Worm (Caenorhabditis elegans) whole organism, young adult: Measurements from ENCODE around the gene Y104H12D.2.

Experiments used
- B0261.1 ChIP-seq: sonication (generic microtip); optimal IDR thresholded peaks from 2 replicates; lab custom pipeline; 2016; ENCODE audit warnings: mild to moderate bottlenecking, missing genetic modification characterization, moderate library complexity, missing compliant biosample characterization
- B0336.3 ChIP-seq: fragments of 200-800 bp; sonication (Bioruptor generic); IDR thresholded peaks from 2 replicates; pipeline ENCODE4 v1.3.6; 2022; ENCODE audit warnings: missing genetic modification characterization, missing compliant biosample characterization
- F57A8.1 ChIP-seq: fragments of 200-800 bp; sonication (Bioruptor generic); optimal IDR thresholded peaks from 2 replicates; lab custom pipeline; 2018; ENCODE audit warnings: mild to moderate bottlenecking, missing genetic modification characterization, moderate library complexity, missing compliant biosample characterization
- K11D2.4 ChIP-seq: fragments of 200-800 bp; sonication (Bioruptor generic); IDR thresholded peaks from 2 replicates; pipeline ENCODE4 v1.3.6; 2022; ENCODE audit warnings: missing genetic modification reagents, missing genetic modification characterization, missing compliant biosample characterization
- K12H6.12 ChIP-seq: fragments of 200-800 bp; sonication (Bioruptor generic); optimal IDR thresholded peaks from 2 replicates; lab custom pipeline; 2018; ENCODE audit warnings: mild to moderate bottlenecking, missing genetic modification characterization, missing compliant biosample characterization
- attf-5 ChIP-seq: fragments of 200-800 bp; sonication (Bioruptor generic); optimal IDR thresholded peaks from 2 replicates; lab custom pipeline; 2018; ENCODE audit warnings: mild to moderate bottlenecking, missing genetic modification characterization, missing compliant biosample characterization
- cebp-1 ChIP-seq, 2 experiments: fragments of 200-800 bp in 1 of 2; sonication (Bioruptor generic) in 1 of 2; sonication (generic microtip) in 1 of 2; IDR thresholded peaks in 1 of 2; optimal IDR thresholded peaks in 1 of 2; 2 replicates each; pipeline versions ENCODE4 v1.3.6 to Lab custom; 2017 to 2022; ENCODE audit warnings: missing compliant biosample characterization in 2 of 2, missing genetic modification characterization in 2 of 2, mild to moderate bottlenecking in 1 of 2, missing genetic modification reagents in 1 of 2, moderate library complexity in 1 of 2
- ceh-100 ChIP-seq: fragments of 200-800 bp; sonication (Bioruptor generic); IDR thresholded peaks from 2 replicates; pipeline ENCODE4 v1.3.6; 2022; ENCODE audit warnings: missing genetic modification reagents, missing genetic modification characterization, missing compliant biosample characterization
- ceh-27 ChIP-seq: fragments of 200-800 bp; sonication (Bioruptor generic); optimal IDR thresholded peaks from 2 replicates; lab custom pipeline; 2018; ENCODE audit warnings: mild to moderate bottlenecking, missing genetic modification characterization, moderate library complexity, missing compliant biosample characterization
- ceh-58 ChIP-seq: fragments of 200-800 bp; sonication (Bioruptor generic); IDR thresholded peaks from 2 replicates; pipeline ENCODE4 v1.3.6; 2022; ENCODE audit warnings: missing genetic modification characterization, missing compliant biosample characterization
- dox-1 ChIP-seq: fragments of 200-800 bp; sonication (Bioruptor generic); IDR thresholded peaks from 2 replicates; pipeline ENCODE4 v1.3.6; 2022; ENCODE audit warnings: missing genetic modification reagents, missing genetic modification characterization, missing compliant biosample characterization
- efl-1 ChIP-seq: fragments of 150-350 bp; optimal IDR thresholded peaks from 2 replicates; lab custom pipeline; 2014; ENCODE audit warnings: missing biosample characterization, missing genetic modification reagents, missing genetic modification characterization
- egrh-3 ChIP-seq: fragments of 200-800 bp; sonication (Bioruptor generic); IDR thresholded peaks from 2 replicates; pipeline ENCODE4 v1.3.6; 2022; ENCODE audit warnings: missing genetic modification reagents, missing genetic modification characterization, missing compliant biosample characterization
- ekl-4 ChIP-seq: fragments of 200-800 bp; sonication (Bioruptor generic); IDR thresholded peaks from 2 replicates; pipeline ENCODE4 v1.3.6; 2022; ENCODE audit warnings: missing genetic modification reagents, missing genetic modification characterization, missing compliant biosample characterization
- ets-4 ChIP-seq: fragments of 200-800 bp; sonication (Bioruptor generic); optimal IDR thresholded peaks from 2 replicates; lab custom pipeline; 2018; ENCODE audit warnings: mild to moderate bottlenecking, missing genetic modification characterization, missing compliant biosample characterization
- gei-17 ChIP-seq: fragments of 200-800 bp; sonication (Bioruptor generic); optimal IDR thresholded peaks from 2 replicates; lab custom pipeline; 2018; ENCODE audit warnings: mild to moderate bottlenecking, missing genetic modification characterization, missing compliant biosample characterization
- hmg-1.2 ChIP-seq: fragments of 200-800 bp; sonication (Bioruptor generic); IDR thresholded peaks from 2 replicates; pipeline ENCODE4 v1.3.6; 2022; ENCODE audit warnings: missing genetic modification reagents, missing genetic modification characterization, missing compliant biosample characterization
- hmg-20 ChIP-seq: fragments of 200-800 bp; sonication (Bioruptor generic); IDR thresholded peaks from 2 replicates; pipeline ENCODE4 v1.3.6; 2022; ENCODE audit warnings: missing genetic modification reagents, missing genetic modification characterization, missing compliant biosample characterization
- hrde-1 ChIP-seq: sonication (generic microtip); optimal IDR thresholded peaks from 2 replicates; lab custom pipeline; 2016; ENCODE audit warnings: missing genetic modification characterization, mild to moderate bottlenecking, missing compliant biosample characterization, moderate library complexity, missing genotype, missing genetic modification reagents, borderline replicate concordance
- hsf-1 ChIP-seq: fragments of 200-800 bp; sonication (Bioruptor generic); IDR thresholded peaks from 2 replicates; pipeline ENCODE4 v1.3.6; 2022; ENCODE audit warnings: missing genetic modification reagents, missing genetic modification characterization, missing compliant biosample characterization
- lag-1 ChIP-seq: fragments of 200-800 bp; sonication (Bioruptor generic); IDR thresholded peaks from 2 replicates; pipeline ENCODE4 v1.3.6; 2022; ENCODE audit warnings: missing genetic modification reagents, missing genetic modification characterization, missing compliant biosample characterization
- let-526 ChIP-seq: fragments of 200-800 bp; sonication (Bioruptor generic); IDR thresholded peaks from 2 replicates; pipeline ENCODE4 v1.3.6; 2022; ENCODE audit warnings: missing genetic modification reagents, missing genetic modification characterization, missing compliant biosample characterization
- lin-54 ChIP-seq: fragments of 200-800 bp; sonication (Bioruptor generic); optimal IDR thresholded peaks from 2 replicates; lab custom pipeline; 2018; ENCODE audit warnings: mild to moderate bottlenecking, missing genetic modification characterization, missing compliant biosample characterization
- lir-1 ChIP-seq: fragments of 200-800 bp; sonication (Bioruptor generic); conservative IDR thresholded peaks from 2 replicates; pipeline ENCODE4 v1.3.6; 2022; ENCODE audit warnings: missing genetic modification reagents, missing genetic modification characterization, missing compliant biosample characterization
- madf-6 ChIP-seq: fragments of 200-800 bp; sonication (Bioruptor generic); IDR thresholded peaks from 2 replicates; pipeline ENCODE4 v1.3.6; 2022; ENCODE audit warnings: missing genetic modification reagents, missing genetic modification characterization, missing compliant biosample characterization
- mcd-1 ChIP-seq: fragments of 200-800 bp; sonication (Bioruptor generic); IDR thresholded peaks from 2 replicates; pipeline ENCODE4 v1.3.6; 2022; ENCODE audit warnings: missing genetic modification reagents, missing genetic modification characterization, missing compliant biosample characterization
- nfyb-1 ChIP-seq: fragments of 200-800 bp; sonication (Bioruptor generic); IDR thresholded peaks from 2 replicates; pipeline ENCODE4 v1.3.6; 2022; ENCODE audit warnings: missing genetic modification reagents, missing genetic modification characterization, missing compliant biosample characterization
- nhr-120 ChIP-seq: fragments of 200-800 bp; sonication (Bioruptor generic); IDR thresholded peaks from 2 replicates; pipeline ENCODE4 v1.3.6; 2022; ENCODE audit warnings: missing genetic modification characterization, missing compliant biosample characterization
- nhr-27 ChIP-seq: fragments of 200-800 bp; sonication (Bioruptor generic); optimal IDR thresholded peaks from 2 replicates; lab custom pipeline; 2018; ENCODE audit warnings: mild to moderate bottlenecking, missing genetic modification characterization, moderate library complexity, missing compliant biosample characterization
- sea-2 ChIP-seq: fragments of 200-800 bp; sonication (Bioruptor generic); IDR thresholded peaks from 2 replicates; pipeline ENCODE4 v1.3.6; 2022; ENCODE audit warnings: missing genetic modification characterization, missing compliant biosample characterization
- snpc-3.4 ChIP-seq: sonication (generic microtip); optimal IDR thresholded peaks from 2 replicates; lab custom pipeline; 2017; ENCODE audit warnings: missing genetic modification characterization, mild to moderate bottlenecking, missing compliant biosample characterization, antibody characterized with exemption, moderate library complexity, missing genotype, missing genetic modification reagents
- tbx-9 ChIP-seq: sonication (generic microtip); optimal IDR thresholded peaks from 2 replicates; lab custom pipeline; 2016; ENCODE audit warnings: borderline replicate concordance, missing genetic modification characterization, inconsistent platforms, missing compliant biosample characterization
- unc-62 ChIP-seq: fragments of 150-350 bp; optimal IDR thresholded peaks from 2 replicates; lab custom pipeline; 2014; ENCODE audit warnings: missing biosample characterization, missing genetic modification reagents, missing genetic modification characterization
- zim-3 ChIP-seq: sonication (generic microtip); optimal IDR thresholded peaks from 2 replicates; lab custom pipeline; 2017; ENCODE audit warnings: mild to moderate bottlenecking, missing genetic modification characterization, moderate library complexity, missing compliant biosample characterization
- ztf-25 ChIP-seq: fragments of 200-800 bp; sonication (Bioruptor generic); IDR thresholded peaks from 2 replicates; pipeline ENCODE4 v1.3.6; 2022; ENCODE audit warnings: missing genetic modification reagents, missing genetic modification characterization, missing compliant biosample characterization

Y104H12D.2 gene

DNA sequence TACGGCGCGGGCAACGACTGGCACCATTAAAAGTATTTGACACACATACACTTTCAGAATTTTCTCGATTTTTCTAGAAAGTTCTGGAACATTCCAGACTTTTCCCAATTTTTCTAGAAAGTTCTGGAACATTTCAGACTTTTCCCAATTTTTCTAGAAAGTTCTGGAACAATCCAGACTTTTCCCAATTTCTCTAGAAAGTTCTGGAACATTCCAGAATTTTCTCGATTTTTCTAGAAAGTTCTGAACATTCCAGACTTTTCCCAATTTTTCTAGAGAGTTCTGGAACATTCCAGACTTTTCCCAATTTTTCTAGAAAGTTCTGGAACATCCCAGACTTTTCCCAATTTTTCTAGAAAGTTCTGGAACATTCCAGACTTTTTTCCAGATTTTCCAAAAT is 24.1 kb upstream of the Y104H12D.2 start:
- TF ChIP-seq hsf-1 (GFP tag; lab: Robert Waterston, UW), result peak; percentile 92

DNA sequence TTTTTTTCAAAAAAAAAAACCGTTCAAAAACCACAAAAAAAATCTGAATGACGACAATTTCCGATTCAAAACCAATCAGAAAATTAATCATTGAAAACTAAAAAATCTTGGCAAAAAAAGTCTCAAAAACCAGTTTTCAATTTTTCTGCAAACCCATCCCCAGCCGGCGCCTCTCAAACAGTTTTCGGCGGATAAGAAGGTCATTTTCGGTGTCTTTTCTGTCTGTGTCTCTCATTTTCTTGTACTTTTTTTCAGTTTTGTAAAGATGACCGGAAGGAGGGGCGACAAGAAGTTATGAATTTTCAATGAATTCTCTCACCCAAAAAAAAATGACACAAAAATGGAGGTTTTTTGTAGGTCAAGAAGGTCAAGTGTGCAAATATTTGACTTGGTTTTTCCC is 22.6 kb upstream of the Y104H12D.2 start:
- TF ChIP-seq hmg-1.2 (GFP tag; lab: Robert Waterston, UW), result peak; percentile 29; the same call in 1 of the 2 replicates
- TF ChIP-seq ztf-25 (GFP tag; lab: Robert Waterston, UW), result no peak

DNA sequence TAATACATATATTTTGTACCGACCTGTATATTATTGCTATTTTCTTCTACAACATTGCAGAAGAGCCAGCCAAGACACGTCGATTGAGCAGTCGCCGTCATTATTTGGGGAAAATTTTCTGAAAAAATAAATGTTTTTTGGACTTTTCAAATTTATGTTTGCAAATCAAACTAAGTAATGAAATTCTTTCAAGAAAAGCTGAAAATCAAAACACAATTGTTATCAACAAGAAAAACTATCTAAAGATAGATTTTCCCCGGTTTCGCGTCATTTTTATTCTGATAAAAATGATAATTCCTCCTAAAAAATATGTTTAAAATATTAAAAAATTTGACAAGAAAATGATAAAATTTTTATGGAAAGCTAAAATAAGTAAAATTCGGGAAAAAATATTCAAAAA is 19.9 kb upstream of the Y104H12D.2 start, which contains the start of gene C50A2.3:
Gene C50A2.3, minus strand, starts transcription at position 101 of the 400 bp plus-strand sequence.
- no peak for TF ChIP-seq hmg-20 (GFP tag; lab: Robert Waterston, UW)
- no peak for TF ChIP-seq nhr-27 (tag; lab: Kevin White, UChicago)

DNA sequence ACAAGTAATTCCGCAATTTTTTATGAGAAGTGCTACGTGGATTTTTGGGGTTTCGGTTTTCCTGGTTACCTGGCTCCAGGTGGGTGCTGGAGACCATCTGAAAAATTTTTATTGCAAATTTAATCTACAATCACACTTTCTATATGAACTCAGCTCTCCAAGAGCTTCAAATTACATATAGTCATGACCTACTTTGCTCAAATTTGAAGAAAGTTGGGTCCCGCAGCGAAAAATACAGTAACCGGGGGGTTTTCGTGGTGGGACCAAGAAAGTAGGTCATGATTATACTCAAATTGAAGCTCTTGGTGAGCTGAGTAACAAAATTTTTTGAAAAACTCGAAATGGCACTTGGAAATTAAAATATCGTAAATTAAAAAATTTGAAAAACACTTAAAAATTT is 17.4 kb upstream of the Y104H12D.2 start, which contains the start of gene ets-8:
Gene ets-8, minus strand, starts transcription at position 101 of the 400 bp plus-strand sequence.
- TF ChIP-seq let-526 (GFP tag; lab: Robert Waterston, UW) (no peak), zim-3 (tag; lab: Kevin White, UChicago) (no peak), B0336.3 (no peak), ceh-58 (GFP tag; lab: Robert Waterston, UW) (no peak)

DNA sequence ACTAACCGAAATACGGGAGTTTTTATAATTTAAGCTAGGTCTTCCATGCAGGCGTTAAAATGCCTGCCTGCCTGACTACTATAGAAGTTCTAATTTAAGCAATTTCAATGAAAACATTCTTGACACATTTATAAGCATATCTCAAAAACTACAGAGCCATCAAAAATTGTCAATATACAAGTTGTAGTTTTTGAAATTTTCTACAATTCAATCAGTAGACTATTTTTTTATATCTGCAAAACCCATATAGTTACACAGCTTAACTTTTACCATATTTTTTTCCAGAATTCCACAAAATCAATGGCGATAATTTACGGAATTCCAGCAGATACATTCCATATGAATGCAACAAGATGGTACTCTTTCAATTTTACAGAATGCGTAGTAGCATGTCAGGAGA is 14.7 kb upstream of the Y104H12D.2 start, which contains the start of gene C50A2.7:
Gene C50A2.7, plus strand, starts transcription at position 301 of the 400 bp plus-strand sequence.
- TF ChIP-seq sea-2 (GFP tag; lab: Robert Waterston, UW) (no peak), K11D2.4 (GFP tag; lab: Robert Waterston, UW) (no peak), nhr-120 (GFP tag; lab: Robert Waterston, UW) (no peak), tbx-9 (tag; lab: Kevin White, UChicago) (no peak), madf-6 (GFP tag; lab: Robert Waterston, UW) (no peak), B0261.1 (tag; lab: Kevin White, UChicago) (no peak), ekl-4 (no peak), lir-1 (GFP tag; lab: Robert Waterston, UW) (no peak), gei-17 (GFP tag; lab: Kevin White, UChicago) (no peak), F57A8.1 (GFP tag; lab: Kevin White, UChicago) (no peak), nfyb-1 (no peak), hrde-1 (tag; lab: Kevin White, UChicago) (no peak), ceh-100 (no peak), snpc-3.4 (tag; lab: Kevin White, UChicago) (no peak), cebp-1 (GFP tag; IDR thresholded peaks at IDR 0.05; lab: Robert Waterston, UW) (no peak), cebp-1 (tag; optimal IDR thresholded peaks at IDR 0.05; lab: Kevin White, UChicago) (no peak)

DNA sequence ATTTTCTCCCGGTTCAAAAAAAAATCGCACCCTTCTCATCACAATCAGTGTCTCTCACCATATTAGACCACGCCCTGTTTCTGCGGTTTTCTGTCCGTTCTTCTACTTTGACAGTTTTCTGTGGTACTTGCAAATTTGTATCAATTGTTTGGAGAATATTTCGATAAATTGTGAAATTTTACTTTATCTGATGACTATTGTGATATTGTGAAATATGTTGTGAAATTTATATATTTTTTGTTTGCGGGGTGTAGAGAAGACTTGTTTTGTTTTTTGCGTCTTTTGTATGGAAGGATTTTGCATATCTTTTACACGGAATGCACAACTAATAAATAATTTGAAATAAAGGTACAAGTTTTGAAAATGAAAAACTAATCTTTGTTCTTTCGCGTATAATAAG is 10.5 kb upstream of the Y104H12D.2 start:
- TF ChIP-seq cebp-1 (GFP tag; IDR thresholded peaks at IDR 0.05; lab: Robert Waterston, UW), result no peak
- TF ChIP-seq cebp-1 (tag; optimal IDR thresholded peaks at IDR 0.05; lab: Kevin White, UChicago), result peak; percentile 88
- no peak for TF ChIP-seq lag-1 (GFP tag; lab: Robert Waterston, UW)
- TF ChIP-seq, all 124 proteins: peak for 1

DNA sequence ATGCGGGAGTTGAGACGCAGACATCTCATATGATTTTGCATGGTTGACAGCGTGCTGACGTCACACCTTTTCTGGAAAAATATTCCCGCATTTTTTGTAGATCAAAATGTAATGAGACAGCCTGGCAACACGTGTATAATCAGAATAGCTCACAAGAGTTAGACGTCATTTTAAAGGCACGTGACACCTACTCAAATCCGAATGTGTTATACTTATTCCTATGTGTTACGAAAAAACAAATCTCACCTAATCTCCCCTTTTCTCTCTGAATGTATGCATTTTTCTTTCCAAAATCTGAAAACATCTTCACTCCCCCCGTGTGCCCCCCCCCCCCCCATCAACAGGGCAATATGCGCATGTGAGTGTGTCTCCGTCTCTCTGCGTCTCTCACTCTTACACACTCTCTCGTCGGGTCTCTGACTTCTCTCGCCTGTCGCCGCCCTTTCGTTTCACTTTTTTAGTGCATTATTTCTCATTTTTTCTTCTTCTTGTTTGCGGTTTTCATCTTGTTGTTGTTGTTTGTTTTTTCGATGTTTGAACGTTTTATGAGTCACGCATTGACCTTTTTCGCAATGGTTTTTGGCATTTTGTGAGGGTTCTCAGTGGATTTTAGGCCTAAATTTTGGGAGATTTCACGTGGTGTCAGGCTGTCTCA is 9.4 kb upstream of the Y104H12D.2 start:
- TF ChIP-seq cebp-1 (GFP tag; IDR thresholded peaks at IDR 0.05; lab: Robert Waterston, UW), result no peak
- TF ChIP-seq cebp-1 (tag; optimal IDR thresholded peaks at IDR 0.05; lab: Kevin White, UChicago), result peak; percentile 65
- no peak for TF ChIP-seq ets-4
- TF ChIP-seq efl-1 (GFP tag; lab: Kevin White, UChicago), result no peak
- peak; percentile 65; the same call in 1 of the 2 replicates for TF ChIP-seq egrh-3 (GFP tag; lab: Robert Waterston, UW)
- TF ChIP-seq dox-1 (GFP tag; lab: Robert Waterston, UW), result peak; percentile 71
- TF ChIP-seq hmg-1.2 (GFP tag; lab: Robert Waterston, UW), result peak; percentile 98
- peak; percentile 15 for TF ChIP-seq lin-54
- peak; percentile 25 for TF ChIP-seq K12H6.12 (tag; lab: Kevin White, UChicago)
- TF ChIP-seq unc-62 (GFP tag; lab: Kevin White, UChicago), result no peak
- 0 out of 2 replicates have a peak, but pooled peaks have one; percentile 26 for TF ChIP-seq nfyb-1
- peak; percentile 50; the same call in 1 of the 2 replicates for TF ChIP-seq mcd-1 (GFP tag; lab: Robert Waterston, UW)
- TF ChIP-seq attf-5 (GFP tag; lab: Kevin White, UChicago), result peak; percentile 66
- TF ChIP-seq ceh-27, result peak; percentile 65
- TF ChIP-seq, all 124 proteins: peak for 10
